Fruit fly (Drosophila melanogaster): ENCODE data around the gene Taf6.

- TF ChIP-seq Mnt (GFP tag; optimal IDR thresholded peaks at IDR 0.05) = no peak
- no peak for TF ChIP-seq CG7045 (GFP tag; optimal IDR thresholded peaks at IDR 0.05)
- TF ChIP-seq ovo (GFP tag; optimal IDR thresholded peaks at IDR 0.05) = no peak
- TF ChIP-seq CG11617 (GFP tag; optimal IDR thresholded peaks at IDR 0.05) = no peak
- no peak for TF ChIP-seq Hr96 (GFP tag; optimal IDR thresholded peaks at IDR 0.05)
- TF ChIP-seq CG7101 (tag; optimal IDR thresholded peaks at IDR 0.05) = no peak
- no peak for TF ChIP-seq CG33017 (tag; optimal IDR thresholded peaks at IDR 0.05)
- TF ChIP-seq cic (GFP tag; optimal IDR thresholded peaks at IDR 0.05) = no peak
These were observed 19.5 kb upstream of the Taf6 start for dm6 chr3L:19579346-19579745.

Data from whole organism, adult.